Worm (Caenorhabditis elegans): Measurements from ENCODE around the gene str-187.

DNA sequence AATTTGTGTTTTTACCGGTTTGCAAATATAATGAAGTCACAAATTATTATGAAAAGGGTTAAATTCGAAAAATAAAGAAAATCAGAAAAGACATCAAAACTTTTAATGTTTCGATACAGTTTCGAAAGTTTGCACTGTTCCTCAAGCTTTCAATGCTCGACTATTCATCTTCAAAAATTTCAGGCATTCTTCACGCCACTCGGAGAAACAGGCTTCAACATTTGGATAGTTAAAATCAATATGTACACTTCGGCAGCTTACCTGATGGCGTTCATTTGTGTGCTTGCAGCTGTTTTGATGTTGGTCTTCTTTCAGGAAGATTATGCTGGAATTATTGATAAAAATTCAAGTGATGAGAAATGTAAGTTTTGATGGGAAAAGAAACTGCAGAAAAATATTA lies 18.2 kb upstream of the str-187 start:
- TF ChIP-seq him-1 (tag; optimal IDR thresholded peaks at IDR 0.05): no peak
- TF ChIP-seq W03F9.2 (tag; optimal IDR thresholded peaks at IDR 0.05): no peak
- TF ChIP-seq dao-5 (tag; optimal IDR thresholded peaks at IDR 0.05): no peak
